Worm (Caenorhabditis elegans) whole organism, L1 larva: Measurements from ENCODE around the gene clc-32.

Source experiments
- C04F5.9 ChIP-seq: sonication (generic microtip); optimal IDR thresholded peaks from 2 replicates; lab custom pipeline; 2016; ENCODE audit warnings: missing genetic modification characterization, missing compliant biosample characterization
- ceh-8 ChIP-seq: fragments of 200-800 bp; sonication (Bioruptor generic); optimal IDR thresholded peaks from 2 replicates; lab custom pipeline; 2018; ENCODE audit warnings: mild to moderate bottlenecking, missing genetic modification characterization, moderate library complexity, missing compliant biosample characterization
- ces-1 ChIP-seq: fragments of 150-350 bp; optimal IDR thresholded peaks from 2 replicates; lab custom pipeline; 2014; ENCODE audit warnings: missing biosample characterization, missing genetic modification reagents, missing genetic modification characterization
- elt-2 ChIP-seq: sonication (generic microtip); optimal IDR thresholded peaks from 2 replicates; lab custom pipeline; 2016; ENCODE audit warnings: missing genetic modification characterization, mild to moderate bottlenecking, inconsistent platforms, missing compliant biosample characterization, missing genetic modification reagents
- lin-13 ChIP-seq: fragments of 150-350 bp; optimal IDR thresholded peaks from 2 replicates; lab custom pipeline; 2014; ENCODE audit warnings: missing biosample characterization, missing genetic modification reagents, missing genetic modification characterization
- lir-3 ChIP-seq: sonication (generic microtip); optimal IDR thresholded peaks from 2 replicates; lab custom pipeline; 2016; ENCODE audit warnings: mild to moderate bottlenecking, missing genetic modification characterization, moderate library complexity, missing compliant biosample characterization; ENCODE audit not compliant: poor library complexity
- mdl-1 ChIP-seq, 2 experiments: fragments of 150-350 bp; optimal IDR thresholded peaks; 2 replicates each; lab custom pipeline; 2014 to 2017; ENCODE audit warnings: missing biosample characterization in 2 of 2, missing genetic modification characterization in 2 of 2, inconsistent platforms in 1 of 2
- mep-1 ChIP-seq: fragments of 150-350 bp; optimal IDR thresholded peaks from 2 replicates; lab custom pipeline; 2014; ENCODE audit warnings: missing biosample characterization, missing genetic modification characterization
- unc-130 ChIP-seq: fragments of 150-350 bp; optimal IDR thresholded peaks from 2 replicates; lab custom pipeline; 2017; ENCODE audit warnings: missing biosample characterization, missing genetic modification characterization, inconsistent platforms
- unc-62 ChIP-seq: fragments of 150-350 bp; optimal IDR thresholded peaks from 2 replicates; lab custom pipeline; 2014; ENCODE audit warnings: missing biosample characterization, missing genetic modification reagents, missing genetic modification characterization
- zag-1 ChIP-seq: fragments of 150-350 bp; optimal IDR thresholded peaks from 2 replicates; lab custom pipeline; 2014; ENCODE audit warnings: missing biosample characterization, missing genetic modification characterization
- ztf-11 ChIP-seq, 2 experiments: sonication (generic microtip); optimal IDR thresholded peaks; 2 replicates each; lab custom pipeline; 2016 to 2017; ENCODE audit warnings: missing genetic modification characterization in 2 of 2, missing biosample characterization in 1 of 2, missing compliant biosample characterization in 1 of 2

DNA sequence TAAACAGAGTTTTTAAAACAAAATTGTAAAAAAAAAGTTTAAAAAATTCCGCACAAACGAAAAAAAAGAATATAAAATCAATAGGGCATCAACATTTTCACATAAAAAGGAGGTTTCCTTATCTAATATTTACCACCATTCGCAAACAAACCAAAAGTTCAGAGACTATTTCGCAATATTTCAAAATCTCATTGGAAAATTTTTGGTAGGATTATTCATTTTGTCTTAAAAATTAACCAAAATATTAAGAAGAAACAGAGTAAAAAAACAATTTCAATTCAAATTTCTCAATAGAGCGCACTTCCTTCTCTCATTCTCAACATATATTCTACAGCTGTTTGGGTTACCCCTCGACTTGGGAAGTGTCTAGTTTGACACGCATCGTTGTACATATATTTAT, 19.1 kb upstream of the clc-32 start:
- no peak for TF ChIP-seq zag-1
- TF ChIP-seq mdl-1 (tag; optimal IDR thresholded peaks at IDR 0.05; lab: Kevin White, UChicago): no peak
- TF ChIP-seq unc-62 (GFP tag; lab: Kevin White, UChicago): no peak
- no peak for TF ChIP-seq lin-13 (GFP tag; lab: Kevin White, UChicago)
- no peak for TF ChIP-seq C04F5.9 (tag; lab: Kevin White, UChicago)
- TF ChIP-seq ceh-8: no peak
- no peak for TF ChIP-seq lir-3 (tag; lab: Kevin White, UChicago)
- no peak for TF ChIP-seq unc-130 (tag; lab: Kevin White, UChicago)
- no peak for TF ChIP-seq ztf-11 (tag; optimal IDR thresholded peaks at IDR 0.05; lab: Kevin White, UChicago)
- peak; percentile 24 for TF ChIP-seq elt-2 (tag; lab: Kevin White, UChicago)
- no peak for TF ChIP-seq mep-1
- no peak for TF ChIP-seq ces-1 (GFP tag; lab: Kevin White, UChicago)
